Worm (Caenorhabditis elegans): ENCODE data around the gene F56C3.10.

F56C3.10 gene

ce11 chrX:1338906-1339673, 42.4 kb downstream of the F56C3.10 start (continued):
- no peak for TF ChIP-seq nhr-12 (tag; optimal IDR thresholded peaks at IDR 0.05)
- TF ChIP-seq zag-1 (tag; optimal IDR thresholded peaks at IDR 0.05) = no peak
- TF ChIP-seq lir-3 (tag; optimal IDR thresholded peaks at IDR 0.05; ENCODE audit: poor library complexity) = no peak
- TF ChIP-seq nhr-85 (tag) = peak; percentile 54
- TF ChIP-seq dpl-1 (GFP tag; optimal IDR thresholded peaks at IDR 0.05) = no peak
- no peak for TF ChIP-seq pax-3 (tag; optimal IDR thresholded peaks at IDR 0.05)
- no peak for TF ChIP-seq nhr-237 (tag; optimal IDR thresholded peaks at IDR 0.05)
- no peak for TF ChIP-seq lin-35 (GFP tag; optimal IDR thresholded peaks at IDR 0.05)
- TF ChIP-seq dsc-1 (tag; optimal IDR thresholded peaks at IDR 0.05) = peak; percentile 50
- TF ChIP-seq irx-1 (tag; optimal IDR thresholded peaks at IDR 0.05) = no peak
- TF ChIP-seq fkh-10 (GFP tag; optimal IDR thresholded peaks at IDR 0.05) = no peak
- TF ChIP-seq nhr-19 (GFP tag; conservative IDR thresholded peaks at IDR 0.05) = no peak
- peak; percentile 67 for TF ChIP-seq snu-23 (GFP tag; optimal IDR thresholded peaks at IDR 0.05)
- no peak for TF ChIP-seq zip-4 (GFP tag; optimal IDR thresholded peaks at IDR 0.05)
- no peak for TF ChIP-seq unc-62 (GFP tag; optimal IDR thresholded peaks at IDR 0.05)
- no peak for TF ChIP-seq pqm-1 (tag; optimal IDR thresholded peaks at IDR 0.05)
- no peak for TF ChIP-seq nhr-77 (tag; optimal IDR thresholded peaks at IDR 0.05)
- TF ChIP-seq skn-1 (tag; optimal IDR thresholded peaks at IDR 0.05) = peak; percentile 61
- no peak for TF ChIP-seq efl-3 (GFP tag; optimal IDR thresholded peaks at IDR 0.05)
- no peak for TF ChIP-seq sup-37 (GFP tag; optimal IDR thresholded peaks at IDR 0.05)
- no peak for TF ChIP-seq alr-1 (tag; optimal IDR thresholded peaks at IDR 0.05; ENCODE audit: borderline replicate concordance)
- TF ChIP-seq hpl-2 (GFP tag; optimal IDR thresholded peaks at IDR 0.05) = no peak
- TF ChIP-seq mab-9 (GFP tag; IDR thresholded peaks at IDR 0.05) = no peak
- no peak for TF ChIP-seq blmp-1 (tag; optimal IDR thresholded peaks at IDR 0.05)
- TF ChIP-seq F16B12.6 (tag; optimal IDR thresholded peaks at IDR 0.05) = no peak
- no peak for TF ChIP-seq unc-130 (tag; optimal IDR thresholded peaks at IDR 0.05)
- TF ChIP-seq grh-1 (GFP tag; IDR thresholded peaks at IDR 0.05) = no peak
- peak; percentile 62 for TF ChIP-seq nhr-47 (tag; optimal IDR thresholded peaks at IDR 0.05)
- TF ChIP-seq tbx-2 (tag; optimal IDR thresholded peaks at IDR 0.05) = peak; percentile 4
- TF ChIP-seq elt-3 (tag; optimal IDR thresholded peaks at IDR 0.05) = no peak

- no peak for TF ChIP-seq zag-1 (tag; optimal IDR thresholded peaks at IDR 0.05)
- peak; percentile 29 for TF ChIP-seq elt-2 (tag; optimal IDR thresholded peaks at IDR 0.05)
These were observed 43.6 kb downstream of the F56C3.10 start for ce11 chrX:1337834-1338233.

- no peak for TF ChIP-seq mef-2 (tag; optimal IDR thresholded peaks at IDR 0.05)
- TF ChIP-seq nhr-19 (GFP tag; conservative IDR thresholded peaks at IDR 0.05) = no peak
- TF ChIP-seq nhr-28 (tag; optimal IDR thresholded peaks at IDR 0.05) = no peak
- no peak for TF ChIP-seq egl-27 (tag; optimal IDR thresholded peaks at IDR 0.05)
- no peak for TF ChIP-seq C34B4.2 (tag; optimal IDR thresholded peaks at IDR 0.05)
- peak; percentile 19 for TF ChIP-seq nhr-90 (tag; optimal IDR thresholded peaks at IDR 0.05; ENCODE audit: poor library complexity)
- no peak for TF ChIP-seq ets-5 (GFP tag; IDR thresholded peaks at IDR 0.05)
- TF ChIP-seq nhr-20 (tag; optimal IDR thresholded peaks at IDR 0.05) = peak; percentile 25
- peak; percentile 31 for TF ChIP-seq nhr-71 (tag; optimal IDR thresholded peaks at IDR 0.05)
- TF ChIP-seq ceh-88 (GFP tag; IDR thresholded peaks at IDR 0.05) = no peak
- no peak for TF ChIP-seq isw-1 (GFP tag; IDR thresholded peaks at IDR 0.05)
- TF ChIP-seq mdl-1 (tag; optimal IDR thresholded peaks at IDR 0.05) = no peak
- TF ChIP-seq tlp-1 (tag; optimal IDR thresholded peaks at IDR 0.05) = no peak
- no peak for TF ChIP-seq vab-15 (tag; optimal IDR thresholded peaks at IDR 0.05)
- TF ChIP-seq elt-2 (tag; optimal IDR thresholded peaks at IDR 0.05) = peak; percentile 87
- no peak for TF ChIP-seq lin-15B (tag; optimal IDR thresholded peaks at IDR 0.05)
- peak in 1 of 2 experiments; percentile 56 for TF ChIP-seq lin-35 (GFP tag; optimal IDR thresholded peaks at IDR 0.05)
- no peak for TF ChIP-seq C04F5.9 (tag; optimal IDR thresholded peaks at IDR 0.05)
- no peak for TF ChIP-seq sptf-1 (tag; optimal IDR thresholded peaks at IDR 0.05)
- TF ChIP-seq nhr-76 (tag; optimal IDR thresholded peaks at IDR 0.05) = no peak
- TF ChIP-seq efl-1 (optimal IDR thresholded peaks at IDR 0.05) = no peak
- TF ChIP-seq efl-1 (GFP tag; optimal IDR thresholded peaks at IDR 0.05 in 1 of 2) = no peak
- TF ChIP-seq ces-1 (GFP tag; optimal IDR thresholded peaks at IDR 0.05) = no peak
These were observed 44.5 kb downstream of the F56C3.10 start, which contains the start of gene ttr-37 for ce11 chrX:1337009-1337408. ttr-37 (minus strand) TSS chrX:1337175.

Measured in whole organism, L1 larva.